Worm (Caenorhabditis elegans) whole organism, early embryonic: ENCODE results near the gene F14H8.8.

Source experiments
- B0310.2 ChIP-seq: sonication (generic microtip); optimal IDR thresholded peaks from 2 replicates; lab custom pipeline; 2016; ENCODE audit warnings: mild to moderate bottlenecking, missing genetic modification characterization, missing compliant biosample characterization
- F13C5.2 ChIP-seq: sonication (generic microtip); optimal IDR thresholded peaks from 2 replicates; lab custom pipeline; 2017; ENCODE audit warnings: mild to moderate bottlenecking, missing genetic modification characterization, inconsistent platforms, missing compliant biosample characterization
- aly-1 ChIP-seq: sonication (generic microtip); optimal IDR thresholded peaks from 2 replicates; lab custom pipeline; 2016; ENCODE audit warnings: missing genetic modification characterization, missing compliant biosample characterization
- ama-1 ChIP-seq: fragments of 150-350 bp; optimal IDR thresholded peaks from 2 replicates; lab custom pipeline; 2014
- ceh-13 ChIP-seq: fragments of 200-800 bp; sonication (Bioruptor generic); optimal IDR thresholded peaks from 2 replicates; lab custom pipeline; 2018; ENCODE audit warnings: mild to moderate bottlenecking, missing genetic modification characterization, missing compliant biosample characterization
- ceh-36 ChIP-seq: sonication (generic microtip); optimal IDR thresholded peaks from 2 replicates; lab custom pipeline; 2016; ENCODE audit warnings: missing genetic modification characterization, inconsistent platforms, missing compliant biosample characterization
- ets-7 ChIP-seq: sonication (generic microtip); optimal IDR thresholded peaks from 2 replicates; lab custom pipeline; 2016; ENCODE audit warnings: missing genotype, missing genetic modification characterization, missing compliant biosample characterization
- flt-1 ChIP-seq: fragments of 200-800 bp; sonication (Bioruptor generic); IDR thresholded peaks from 2 replicates; pipeline ENCODE4 v1.3.6; 2022; ENCODE audit warnings: missing genetic modification characterization, missing compliant biosample characterization
- hmbx-1 ChIP-seq: sonication (generic microtip); optimal IDR thresholded peaks from 2 replicates; lab custom pipeline; 2016; ENCODE audit warnings: mild to moderate bottlenecking, missing genetic modification characterization, missing compliant biosample characterization
- hmg-4 ChIP-seq: fragments of 200-800 bp; sonication (Bioruptor generic); optimal IDR thresholded peaks from 2 replicates; lab custom pipeline; 2018; ENCODE audit warnings: mild to moderate bottlenecking, missing genetic modification characterization, missing compliant biosample characterization
- hnd-1 ChIP-seq: sonication (generic microtip); optimal IDR thresholded peaks from 2 replicates; lab custom pipeline; 2016; ENCODE audit warnings: missing genetic modification characterization, missing compliant biosample characterization
- pes-1 ChIP-seq: fragments of 200-800 bp; sonication (Bioruptor generic); IDR thresholded peaks from 2 replicates; pipeline ENCODE4 v1.3.6; 2022; ENCODE audit warnings: missing genetic modification reagents, missing genetic modification characterization, missing compliant biosample characterization
- scrt-1 ChIP-seq: fragments of 200-800 bp; sonication (Bioruptor generic); IDR thresholded peaks from 2 replicates; pipeline ENCODE4 v1.3.6; 2022; ENCODE audit warnings: missing genetic modification characterization, missing compliant biosample characterization
- sea-1 ChIP-seq: fragments of 200-800 bp; sonication (Bioruptor generic); conservative IDR thresholded peaks from 2 replicates; pipeline ENCODE4 v1.3.6; 2022; ENCODE audit warnings: missing genetic modification characterization, missing compliant biosample characterization
- tbx-11 ChIP-seq: fragments of 200-800 bp; sonication (Bioruptor generic); IDR thresholded peaks from 2 replicates; pipeline ENCODE4 v1.3.6; 2022; ENCODE audit warnings: missing genetic modification characterization, missing compliant biosample characterization
- tbx-37 ChIP-seq: fragments of 200-800 bp; sonication (Bioruptor generic); conservative IDR thresholded peaks from 2 replicates; pipeline ENCODE4 v1.3.6; 2022; ENCODE audit warnings: missing genetic modification reagents, missing genetic modification characterization, missing compliant biosample characterization
- tra-4 ChIP-seq: sonication (generic microtip); optimal IDR thresholded peaks from 2 replicates; lab custom pipeline; 2017; ENCODE audit warnings: missing genetic modification characterization, missing compliant biosample characterization

The F14H8.8 gene

DNA sequence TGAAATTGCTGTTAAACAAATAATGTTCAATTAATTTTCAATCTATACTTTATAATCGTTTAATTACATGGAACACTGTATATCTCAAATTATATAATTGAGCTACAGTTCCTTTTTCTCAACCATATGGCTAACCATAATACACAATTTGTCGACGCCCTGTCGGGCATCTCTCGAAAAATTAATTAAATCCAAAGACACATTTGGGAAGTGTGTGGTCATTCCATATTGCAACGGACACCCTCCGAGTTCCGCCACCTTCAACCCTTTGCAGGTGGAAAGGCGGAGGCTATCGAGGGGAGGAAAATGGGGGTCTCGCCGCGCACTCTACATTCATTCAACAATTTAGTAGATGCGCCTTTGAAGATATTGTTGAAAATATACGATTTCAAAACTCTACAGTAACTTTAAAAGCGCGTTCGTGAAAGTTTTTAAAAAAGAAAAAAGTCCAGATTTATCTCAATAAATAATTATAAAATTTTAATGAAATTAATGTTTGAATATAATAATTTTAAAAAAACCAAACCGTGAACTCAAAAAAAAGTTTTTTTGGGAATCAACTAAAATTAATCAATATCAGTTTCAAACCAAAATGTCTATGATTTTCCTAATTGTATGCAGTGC, at the start of gene F14H8.8:
Gene F14H8.8 (plus strand): TSS at position 574 of the 624 bp plus-strand sequence.
- peak; percentile 2 for TF ChIP-seq ceh-36 (tag; lab: Kevin White, UChicago)
- no peak for TF ChIP-seq tra-4
- no peak for TF ChIP-seq flt-1 (GFP tag; lab: Robert Waterston, UW)
- peak; percentile 12 for TF ChIP-seq hmg-4
- no peak for TF ChIP-seq pes-1

- no peak for TF ChIP-seq scrt-1 (GFP tag; lab: Robert Waterston, UW)
- TF ChIP-seq B0310.2 (tag; lab: Kevin White, UChicago): no peak
- no peak for TF ChIP-seq aly-1 (tag; lab: Kevin White, UChicago)
- TF ChIP-seq hnd-1: no peak
- TF ChIP-seq tbx-11 (GFP tag; lab: Robert Waterston, UW): no peak
- TF ChIP-seq ceh-13: no peak
- TF ChIP-seq ets-7: no peak
- TF ChIP-seq flt-1 (GFP tag; lab: Robert Waterston, UW): no peak
- no peak for TF ChIP-seq F13C5.2 (tag; lab: Kevin White, UChicago)
- no peak for TF ChIP-seq hmg-4
- TF ChIP-seq tbx-37 (GFP tag; lab: Robert Waterston, UW): no peak
- no peak for TF ChIP-seq ceh-36 (tag; lab: Kevin White, UChicago)
- TF ChIP-seq tra-4: no peak
- TF ChIP-seq pes-1: no peak
- TF ChIP-seq ama-1: no peak
- no peak for TF ChIP-seq hmbx-1 (tag; lab: Kevin White, UChicago)
- TF ChIP-seq sea-1 (GFP tag; lab: Robert Waterston, UW): no peak
Observed at ce11 chrV:14979937-14980336, 49.3 kb upstream of the F14H8.8 start, which contains the start of gene xbx-1. TSS of gene xbx-1 (plus strand) at chrV:14980237.

DNA sequence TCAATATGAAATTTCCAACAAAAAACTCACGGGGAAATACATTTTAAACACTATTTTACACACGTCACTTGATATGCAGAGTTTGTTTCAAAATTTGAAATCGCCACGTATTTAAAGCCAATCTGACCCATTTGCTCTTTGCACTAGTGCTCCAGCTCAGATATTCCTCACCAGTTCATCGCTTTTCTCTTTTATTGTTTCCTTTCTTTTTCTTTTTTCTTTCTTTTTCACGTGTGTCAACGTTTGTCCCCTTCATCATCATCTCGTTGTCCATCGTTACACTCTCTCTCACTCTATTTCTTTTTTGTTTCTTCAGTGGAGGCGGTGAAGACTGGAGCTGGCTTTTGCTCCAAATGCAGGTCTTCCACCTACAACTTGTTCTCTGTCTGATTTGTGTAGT, 44.7 kb upstream of the F14H8.8 start, which contains the start of gene F02D8.4:
Gene F02D8.4 (plus strand): TSS at position 301 of the 400 bp plus-strand sequence.
- TF ChIP-seq B0310.2 (tag; lab: Kevin White, UChicago) (no peak), flt-1 (GFP tag; lab: Robert Waterston, UW) (no peak), F13C5.2 (tag; lab: Kevin White, UChicago) (no peak), tra-4 (no peak), tbx-37 (GFP tag; lab: Robert Waterston, UW) (no peak), hnd-1 (no peak)

DNA sequence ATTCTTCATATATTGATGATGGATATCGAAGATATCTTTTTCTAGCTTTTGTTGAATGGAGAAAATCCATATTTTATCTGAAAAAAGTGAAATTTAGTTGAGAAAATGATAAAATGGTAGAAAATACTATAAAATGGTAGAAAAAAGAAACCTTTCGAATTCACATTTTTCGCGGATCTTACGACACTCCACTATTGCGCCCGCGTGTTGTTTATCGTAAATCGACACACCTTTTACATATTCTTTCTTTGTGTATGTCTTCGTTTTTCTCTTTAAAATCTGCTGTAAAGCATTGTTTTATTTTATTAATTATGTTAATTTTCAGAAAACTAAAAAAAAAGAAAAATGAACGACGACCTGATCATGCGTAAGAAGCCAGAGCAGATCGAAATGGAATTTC, 38.4 kb upstream of the F14H8.8 start, which contains the start of the genes cdt-2 and T01C3.2:
Gene cdt-2 (minus strand): TSS at position 284 of the 400 bp plus-strand sequence.
Gene T01C3.2 (plus strand): TSS at position 326 of the 400 bp plus-strand sequence.
- TF ChIP-seq ceh-36 (tag; lab: Kevin White, UChicago) (no peak), tbx-11 (GFP tag; lab: Robert Waterston, UW) (no peak), ets-7 (no peak), tbx-37 (GFP tag; lab: Robert Waterston, UW) (no peak)

- TF ChIP-seq aly-1 (tag; lab: Kevin White, UChicago) (no peak), hnd-1 (no peak)
Observed at ce11 chrV:14991489-14991888, 37.8 kb upstream of the F14H8.8 start.

DNA sequence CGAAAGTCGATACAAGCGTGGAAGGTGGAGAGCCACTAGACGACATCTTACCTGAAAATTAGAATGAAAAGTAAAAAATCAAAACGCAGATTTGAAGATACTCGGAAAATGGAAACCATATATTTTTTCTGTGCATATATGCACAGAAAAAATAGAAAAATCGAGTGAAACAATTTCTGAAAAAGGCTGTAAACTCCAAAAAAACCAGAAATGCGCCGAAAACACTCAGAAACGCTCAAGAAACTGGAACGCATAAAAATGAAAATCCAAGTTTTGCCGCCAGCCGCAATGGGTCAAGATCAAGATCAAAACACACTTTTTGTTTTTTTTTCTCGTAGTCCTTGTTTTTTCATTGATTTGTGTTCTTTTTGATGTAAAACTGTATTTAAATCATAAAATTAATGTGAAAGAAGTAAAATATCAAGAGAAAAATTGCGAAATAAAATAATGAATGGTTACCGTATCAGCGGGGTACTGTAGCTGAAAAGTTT, 36.6 kb upstream of the F14H8.8 start, which contains the start of gene T01C3.3:
Gene T01C3.3 (minus strand): TSS at position 51 of the 491 bp plus-strand sequence.
- TF ChIP-seq B0310.2 (tag; lab: Kevin White, UChicago) (no peak), pes-1 (no peak), hmg-4 (no peak), ceh-13 (no peak), tbx-37 (GFP tag; lab: Robert Waterston, UW) (no peak), hnd-1 (no peak), ama-1 (no peak), sea-1 (GFP tag; lab: Robert Waterston, UW) (no peak), aly-1 (tag; lab: Kevin White, UChicago) (no peak), tbx-11 (GFP tag; lab: Robert Waterston, UW) (no peak), hmbx-1 (tag; lab: Kevin White, UChicago) (no peak), flt-1 (GFP tag; lab: Robert Waterston, UW) (no peak), ceh-36 (tag; lab: Kevin White, UChicago) (no peak), scrt-1 (GFP tag; lab: Robert Waterston, UW) (no peak), F13C5.2 (tag; lab: Kevin White, UChicago) (no peak), tra-4 (no peak), ets-7 (no peak)

ce11 chrV:14993620-14994019, 35.6 kb upstream of the F14H8.8 start, which contains the start of gene fil-1:
TSS of gene fil-1 (plus strand) at chrV:14993838.
- no peak for TF ChIP-seq ets-7
- TF ChIP-seq scrt-1 (GFP tag; lab: Robert Waterston, UW): no peak
- TF ChIP-seq tbx-37 (GFP tag; lab: Robert Waterston, UW): no peak

DNA sequence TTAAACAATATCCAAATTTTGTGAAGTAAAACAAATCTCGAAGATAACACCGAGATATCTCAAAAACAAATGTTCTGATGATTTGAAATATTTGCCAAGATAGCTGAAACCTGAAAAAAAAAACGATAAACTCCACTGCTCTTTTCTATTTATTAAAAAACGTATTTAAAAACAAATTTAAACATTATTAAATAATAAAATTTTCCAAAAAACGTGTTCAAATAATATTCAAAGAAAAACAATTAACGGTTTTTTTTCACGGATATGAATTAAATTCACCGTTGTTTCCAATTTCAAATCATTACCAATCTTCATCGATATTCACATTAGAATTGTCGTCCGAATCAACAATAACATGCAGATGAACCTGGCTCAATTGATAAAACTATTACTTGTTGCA, 33.0 kb upstream of the F14H8.8 start, which contains the start of gene irld-14:
Gene irld-14 (plus strand): TSS at position 301 of the 400 bp plus-strand sequence.
- TF ChIP-seq pes-1: no peak
- no peak for TF ChIP-seq tra-4
- no peak for TF ChIP-seq ceh-13
- TF ChIP-seq ama-1: no peak
- no peak for TF ChIP-seq hmbx-1 (tag; lab: Kevin White, UChicago)
- no peak for TF ChIP-seq ets-7
- no peak for TF ChIP-seq ceh-36 (tag; lab: Kevin White, UChicago)
- no peak for TF ChIP-seq sea-1 (GFP tag; lab: Robert Waterston, UW)
- no peak for TF ChIP-seq tbx-37 (GFP tag; lab: Robert Waterston, UW)
- TF ChIP-seq B0310.2 (tag; lab: Kevin White, UChicago): no peak
- no peak for TF ChIP-seq hmg-4
- TF ChIP-seq F13C5.2 (tag; lab: Kevin White, UChicago): no peak
- TF ChIP-seq flt-1 (GFP tag; lab: Robert Waterston, UW): no peak
- TF ChIP-seq scrt-1 (GFP tag; lab: Robert Waterston, UW): no peak
- TF ChIP-seq aly-1 (tag; lab: Kevin White, UChicago): no peak
- TF ChIP-seq tbx-11 (GFP tag; lab: Robert Waterston, UW): no peak
- no peak for TF ChIP-seq hnd-1
